Worm (Caenorhabditis elegans) whole organism, L4 larva: ENCODE results near the gene gst-34.

ENCODE experiments used
- F26F4.8 ChIP-seq: fragments of 200-800 bp; sonication (Bioruptor generic); conservative IDR thresholded peaks from 2 replicates; pipeline ENCODE4 v1.3.6; 2022; ENCODE audit warnings: missing genetic modification characterization, missing compliant biosample characterization
- F37D6.2 ChIP-seq: sonication (generic microtip); optimal IDR thresholded peaks from 2 replicates; lab custom pipeline; 2016; ENCODE audit warnings: mild to moderate bottlenecking, missing genetic modification characterization, missing compliant biosample characterization
- F44E2.7 ChIP-seq: fragments of 200-800 bp; sonication (Bioruptor generic); IDR thresholded peaks from 2 replicates; pipeline ENCODE4 v2.1.2; 2022; ENCODE audit warnings: missing genetic modification characterization, missing compliant biosample characterization
- Y48G9A.11 ChIP-seq: fragments of 200-800 bp; sonication (Bioruptor generic); IDR thresholded peaks from 2 replicates; pipeline ENCODE4 v1.3.6; 2022; ENCODE audit warnings: missing genetic modification reagents, missing genetic modification characterization, missing compliant biosample characterization
- Y5F2A.4 ChIP-seq: fragments of 200-800 bp; sonication (Bioruptor generic); optimal IDR thresholded peaks from 2 replicates; lab custom pipeline; 2018; ENCODE audit warnings: mild to moderate bottlenecking, missing genetic modification characterization, missing compliant biosample characterization
- ZK337.2 ChIP-seq: fragments of 200-800 bp; sonication (Bioruptor generic); IDR thresholded peaks from 2 replicates; pipeline ENCODE4 v1.3.6; 2022; ENCODE audit warnings: missing genetic modification reagents, missing genetic modification characterization, missing compliant biosample characterization
- ZK546.5 ChIP-seq, 2 experiments: sonication (generic microtip); optimal IDR thresholded peaks; 2 replicates each; lab custom pipeline; 2017; ENCODE audit warnings: missing biosample characterization in 2 of 2, missing genetic modification characterization in 2 of 2
- arid-1 ChIP-seq: fragments of 200-800 bp; sonication (Bioruptor generic); conservative IDR thresholded peaks from 2 replicates; pipeline ENCODE4 v1.3.6; 2022; ENCODE audit warnings: missing genetic modification reagents, missing genetic modification characterization, missing compliant biosample characterization
- attf-4 ChIP-seq: sonication (generic microtip); optimal IDR thresholded peaks from 3 replicates; lab custom pipeline; 2017; ENCODE audit warnings: missing biosample characterization, missing genetic modification characterization
- ceh-20 ChIP-seq: fragments of 200-800 bp; sonication (Bioruptor generic); IDR thresholded peaks from 2 replicates; pipeline ENCODE4 v1.3.6; 2022; ENCODE audit warnings: missing genetic modification reagents, missing genetic modification characterization, missing compliant biosample characterization
- ceh-32 ChIP-seq: sonication (generic microtip); optimal IDR thresholded peaks from 2 replicates; lab custom pipeline; 2016; ENCODE audit warnings: mild to moderate bottlenecking, missing genetic modification characterization, missing compliant biosample characterization; ENCODE audit not compliant: poor library complexity
- cey-2 ChIP-seq: sonication (generic microtip); optimal IDR thresholded peaks from 3 replicates; lab custom pipeline; 2017; ENCODE audit warnings: missing genetic modification characterization, mild to moderate bottlenecking, missing compliant biosample characterization, antibody characterized with exemption, borderline replicate concordance; ENCODE audit not compliant: insufficient read depth
- daf-16 ChIP-seq, 3 experiments: sonication (generic microtip); optimal IDR thresholded peaks; 2 replicates each; lab custom pipeline; 2016 to 2017; ENCODE audit warnings: missing genetic modification characterization in 3 of 3, missing genetic modification reagents in 3 of 3, mild to moderate bottlenecking in 2 of 3, missing compliant biosample characterization in 2 of 3, missing biosample characterization in 1 of 3, moderate library complexity in 1 of 3
- daf-19 ChIP-seq: fragments of 200-800 bp; sonication (Bioruptor generic); conservative IDR thresholded peaks from 2 replicates; pipeline ENCODE4 v1.3.6; 2022; ENCODE audit warnings: missing genetic modification characterization, missing compliant biosample characterization
- daf-8 ChIP-seq: fragments of 200-800 bp; sonication (Bioruptor generic); IDR thresholded peaks from 2 replicates; pipeline ENCODE4 v1.3.6; 2022; ENCODE audit warnings: missing genetic modification characterization, missing compliant biosample characterization
- dmd-6 ChIP-seq: fragments of 200-800 bp; sonication (Bioruptor generic); IDR thresholded peaks from 2 replicates; pipeline ENCODE4 v1.3.6; 2022; ENCODE audit warnings: missing genetic modification reagents, missing genetic modification characterization, missing compliant biosample characterization
- dmd-9 ChIP-seq: fragments of 200-800 bp; sonication (Bioruptor generic); IDR thresholded peaks from 2 replicates; pipeline ENCODE4 v1.3.6; 2022; ENCODE audit warnings: missing genetic modification reagents, missing genetic modification characterization, missing compliant biosample characterization
- duxl-1 ChIP-seq: sonication (generic microtip); optimal IDR thresholded peaks from 2 replicates; lab custom pipeline; 2016; ENCODE audit warnings: mild to moderate bottlenecking, missing genetic modification characterization, moderate library complexity, missing compliant biosample characterization; ENCODE audit not compliant: poor library complexity
- dve-1 ChIP-seq: sonication (generic microtip); optimal IDR thresholded peaks from 2 replicates; lab custom pipeline; 2017; ENCODE audit warnings: antibody characterized with exemption, mild to moderate bottlenecking, missing genetic modification characterization, missing compliant biosample characterization; ENCODE audit not compliant: insufficient read depth
- egl-43 ChIP-seq: fragments of 200-800 bp; sonication (Bioruptor generic); IDR thresholded peaks from 2 replicates; pipeline ENCODE4 v1.3.6; 2022; ENCODE audit warnings: missing genetic modification reagents, missing genetic modification characterization, missing compliant biosample characterization
- fkh-10 ChIP-seq: fragments of 150-350 bp; optimal IDR thresholded peaks from 2 replicates; lab custom pipeline; 2014; ENCODE audit warnings: missing biosample characterization, missing genetic modification reagents, missing genetic modification characterization
- fos-1 ChIP-seq: fragments of 150-350 bp; optimal IDR thresholded peaks from 2 replicates; lab custom pipeline; 2014; ENCODE audit warnings: missing biosample characterization, missing genetic modification characterization
- gei-8 ChIP-seq: fragments of 200-800 bp; sonication (Bioruptor generic); optimal IDR thresholded peaks from 2 replicates; lab custom pipeline; 2018; ENCODE audit warnings: mild to moderate bottlenecking, missing genetic modification characterization, missing compliant biosample characterization
- hlh-30 ChIP-seq: sonication (generic microtip); optimal IDR thresholded peaks from 2 replicates; lab custom pipeline; 2017; ENCODE audit warnings: antibody characterized with exemption, mild to moderate bottlenecking, missing genetic modification characterization, missing compliant biosample characterization; ENCODE audit not compliant: insufficient read depth
- lin-13 ChIP-seq: fragments of 150-350 bp; optimal IDR thresholded peaks from 2 replicates; lab custom pipeline; 2014; ENCODE audit warnings: missing biosample characterization, missing genetic modification reagents, missing genetic modification characterization
- lin-38 ChIP-seq: fragments of 200-800 bp; sonication (Bioruptor generic); IDR thresholded peaks from 2 replicates; pipeline ENCODE4 v1.3.6; 2022; ENCODE audit warnings: missing genetic modification reagents, missing genetic modification characterization, missing compliant biosample characterization
- lin-39 ChIP-seq: fragments of 150-350 bp; optimal IDR thresholded peaks from 2 replicates; lab custom pipeline; 2014; ENCODE audit warnings: missing biosample characterization, missing genetic modification reagents, missing genetic modification characterization
- lsy-2 ChIP-seq, 2 experiments: fragments of 150-350 bp in 1 of 2; sonication (generic microtip) in 1 of 2; optimal IDR thresholded peaks; 2 replicates each; lab custom pipeline; 2014 to 2017; ENCODE audit warnings: missing biosample characterization in 2 of 2, missing genetic modification characterization in 2 of 2
- madf-5 ChIP-seq, 2 experiments: fragments of 200-800 bp; sonication (Bioruptor generic); IDR thresholded peaks; 2 replicates each; pipeline ENCODE4 v1.3.6; 2022; ENCODE audit warnings: missing compliant biosample characterization in 2 of 2, missing genetic modification characterization in 2 of 2
- madf-9 ChIP-seq: fragments of 200-800 bp; sonication (Bioruptor generic); conservative IDR thresholded peaks from 2 replicates; pipeline ENCODE4 v1.3.6; 2022; ENCODE audit warnings: missing genetic modification reagents, missing genetic modification characterization, missing compliant biosample characterization
- mes-2 ChIP-seq: sonication (generic microtip); optimal IDR thresholded peaks from 2 replicates; lab custom pipeline; 2016; ENCODE audit warnings: missing genotype, mild to moderate bottlenecking, missing genetic modification characterization, missing compliant biosample characterization; ENCODE audit not compliant: poor library complexity, severe bottlenecking
- mxl-2 ChIP-seq: fragments of 200-800 bp; sonication (Bioruptor generic); conservative IDR thresholded peaks from 2 replicates; pipeline ENCODE4 v1.3.6; 2022; ENCODE audit warnings: missing genetic modification reagents, missing genetic modification characterization, missing compliant biosample characterization
- nhr-25 ChIP-seq: sonication (generic microtip); optimal IDR thresholded peaks from 2 replicates; lab custom pipeline; 2017; ENCODE audit warnings: missing genetic modification characterization, mild to moderate bottlenecking, missing compliant biosample characterization, antibody characterized with exemption, moderate library complexity, borderline replicate concordance; ENCODE audit not compliant: insufficient read depth
- nhr-28 ChIP-seq: fragments of 150-350 bp; optimal IDR thresholded peaks from 2 replicates; lab custom pipeline; 2014; ENCODE audit warnings: missing biosample characterization, missing genetic modification characterization
- nhr-41 ChIP-seq: fragments of 200-800 bp; sonication (Bioruptor generic); IDR thresholded peaks from 2 replicates; pipeline ENCODE4 v1.3.6; 2022; ENCODE audit warnings: missing genetic modification reagents, missing genetic modification characterization, missing compliant biosample characterization
- nhr-76 ChIP-seq: fragments of 150-350 bp; optimal IDR thresholded peaks from 2 replicates; lab custom pipeline; 2014; ENCODE audit warnings: missing biosample characterization, missing genetic modification characterization
- pha-4 ChIP-seq, 2 experiments: fragments of 150-350 bp in 1 of 2; fragments of 200-800 bp in 1 of 2; sonication (Bioruptor generic) in 1 of 2; IDR thresholded peaks in 1 of 2; optimal IDR thresholded peaks in 1 of 2; 2 replicates each; pipeline versions ENCODE4 v1.3.6 to Lab custom; 2014 to 2022; ENCODE audit warnings: missing genetic modification characterization in 2 of 2, missing genetic modification reagents in 2 of 2, missing biosample characterization in 1 of 2, missing compliant biosample characterization in 1 of 2
- php-3 ChIP-seq: fragments of 200-800 bp; sonication (Bioruptor generic); IDR thresholded peaks from 2 replicates; pipeline ENCODE4 v1.3.6; 2022; ENCODE audit warnings: missing genetic modification reagents, missing genetic modification characterization, missing compliant biosample characterization
- sdz-12 ChIP-seq: fragments of 200-800 bp; sonication (Bioruptor generic); optimal IDR thresholded peaks from 2 replicates; lab custom pipeline; 2018; ENCODE audit warnings: mild to moderate bottlenecking, missing genetic modification characterization, missing compliant biosample characterization
- skn-1 ChIP-seq: fragments of 150-350 bp; optimal IDR thresholded peaks from 2 replicates; lab custom pipeline; 2014; ENCODE audit warnings: missing biosample characterization, missing genetic modification characterization
- snpc-4 ChIP-seq: fragments of 150-350 bp; optimal IDR thresholded peaks from 2 replicates; lab custom pipeline; 2014; ENCODE audit warnings: missing biosample characterization, missing genetic modification characterization
- spr-3 ChIP-seq: fragments of 200-800 bp; sonication (Bioruptor generic); optimal IDR thresholded peaks from 2 replicates; lab custom pipeline; 2018; ENCODE audit warnings: mild to moderate bottlenecking, missing genetic modification characterization, missing compliant biosample characterization
- tag-97 ChIP-seq: fragments of 200-800 bp; sonication (Bioruptor generic); IDR thresholded peaks from 2 replicates; pipeline ENCODE4 v1.3.6; 2022; ENCODE audit warnings: missing genetic modification characterization, missing compliant biosample characterization
- unc-130 ChIP-seq: sonication (generic microtip); optimal IDR thresholded peaks from 2 replicates; lab custom pipeline; 2016; ENCODE audit warnings: missing genetic modification reagents, missing genetic modification characterization, missing compliant biosample characterization
- unc-39 ChIP-seq: sonication (generic microtip); optimal IDR thresholded peaks from 2 replicates; lab custom pipeline; 2017; ENCODE audit warnings: missing biosample characterization, missing genetic modification characterization
- zfp-2 ChIP-seq: sonication (generic microtip); optimal IDR thresholded peaks from 2 replicates; lab custom pipeline; 2016; ENCODE audit warnings: mild to moderate bottlenecking, missing genetic modification characterization, missing compliant biosample characterization
- zfp-3 ChIP-seq: fragments of 200-800 bp; sonication (Bioruptor generic); conservative IDR thresholded peaks from 2 replicates; pipeline ENCODE4 v1.3.6; 2022; ENCODE audit warnings: missing genetic modification reagents, missing genetic modification characterization, missing compliant biosample characterization
- zip-11 ChIP-seq: fragments of 200-800 bp; sonication (Bioruptor generic); IDR thresholded peaks from 2 replicates; pipeline ENCODE4 v1.3.6; 2022; ENCODE audit warnings: missing genetic modification characterization, missing compliant biosample characterization
- ztf-7 ChIP-seq: fragments of 150-350 bp; optimal IDR thresholded peaks from 2 replicates; lab custom pipeline; 2014; ENCODE audit warnings: missing biosample characterization, missing genetic modification characterization

gst-34 gene

DNA sequence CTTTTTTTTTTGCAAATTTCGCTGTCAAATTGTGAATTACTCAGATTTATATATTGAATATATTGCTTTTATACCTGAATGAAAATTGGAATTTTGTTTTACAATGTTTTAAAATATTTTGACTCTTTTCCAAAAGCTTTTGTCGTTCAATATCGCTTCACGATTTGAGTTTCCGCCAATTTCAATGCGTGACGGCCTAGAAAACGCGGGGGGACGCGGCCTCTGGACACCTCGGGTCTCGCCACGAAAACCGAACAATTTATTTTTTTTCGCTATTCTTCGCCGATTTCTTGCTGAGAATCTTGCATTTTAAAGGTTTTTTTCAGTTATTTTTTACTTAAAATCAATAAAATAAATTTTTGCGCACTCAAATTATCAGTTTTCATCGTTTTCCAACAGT lies 49.7 kb upstream of the gst-34 start, which contains the start of gene Y46E12BL.2 (continued):
- TF ChIP-seq pha-4 (GFP tag; IDR thresholded peaks at IDR 0.05; lab: Robert Waterston, UW) = peak; percentile 54; the same call in 1 of the 2 replicates
- no peak for TF ChIP-seq pha-4 (tag; optimal IDR thresholded peaks at IDR 0.05; lab: Kevin White, UChicago)
- no peak for TF ChIP-seq nhr-41
- TF ChIP-seq unc-39 = no peak
- TF ChIP-seq php-3 (GFP tag; lab: Robert Waterston, UW) = no peak
- TF ChIP-seq snpc-4 (tag; lab: Kevin White, UChicago) = no peak
- TF ChIP-seq lin-13 (GFP tag; lab: Kevin White, UChicago) = peak; percentile 76
- no peak for TF ChIP-seq ztf-7 (tag; lab: Kevin White, UChicago)
- no peak for TF ChIP-seq nhr-76 (tag; lab: Kevin White, UChicago)
- TF ChIP-seq daf-19 = no peak
- TF ChIP-seq F37D6.2 (tag; lab: Kevin White, UChicago) = peak; percentile 14
- TF ChIP-seq Y5F2A.4 (GFP tag; lab: Kevin White, UChicago) = no peak
- no peak for TF ChIP-seq zip-11 (GFP tag; lab: Robert Waterston, UW)
- TF ChIP-seq daf-16 (GFP tag; optimal IDR thresholded peaks at IDR 0.05; lab: Kevin White, UChicago) = no peak
- peak; percentile 45 for TF ChIP-seq daf-16 (tag; optimal IDR thresholded peaks at IDR 0.05; lab: Kevin White, UChicago)
- TF ChIP-seq sdz-12 = no peak
- no peak for TF ChIP-seq F26F4.8 (GFP tag; lab: Robert Waterston, UW)
- peak; percentile 33; the same call in 1 of the 2 replicates for TF ChIP-seq dmd-6 (GFP tag; lab: Robert Waterston, UW)
- no peak for TF ChIP-seq arid-1
- peak; percentile 98 for TF ChIP-seq mes-2 (tag; lab: Kevin White, UChicago)
- TF ChIP-seq hlh-30 (tag; lab: Kevin White, UChicago) = peak; percentile 79
- no peak for TF ChIP-seq gei-8 (GFP tag; lab: Kevin White, UChicago)
- TF ChIP-seq lin-39 (tag; lab: Kevin White, UChicago) = no peak
- 0 out of 2 replicates have a peak, but pooled peaks have one; percentile 40 for TF ChIP-seq dmd-9 (GFP tag; lab: Robert Waterston, UW)
- TF ChIP-seq ZK546.5 (tag; optimal IDR thresholded peaks at IDR 0.05; lab: Kevin White, UChicago) = no peak
- TF ChIP-seq dve-1 (tag; lab: Kevin White, UChicago) = peak; percentile 58
- no peak for TF ChIP-seq fos-1 (tag; lab: Kevin White, UChicago)
- TF ChIP-seq zfp-3 (GFP tag; lab: Robert Waterston, UW) = no peak
- TF ChIP-seq lin-38 (GFP tag; lab: Robert Waterston, UW) = peak; percentile 79
- TF ChIP-seq madf-5 (GFP tag; IDR thresholded peaks at IDR 0.05; lab: Robert Waterston, UW) = no peak
- no peak for TF ChIP-seq attf-4
- TF ChIP-seq fkh-10 (GFP tag; lab: Kevin White, UChicago) = peak; percentile 64
- TF ChIP-seq skn-1 (tag; lab: Kevin White, UChicago) = no peak
- TF ChIP-seq daf-8 (GFP tag; lab: Robert Waterston, UW) = no peak
- no peak for TF ChIP-seq madf-9
- TF ChIP-seq nhr-28 (tag; lab: Kevin White, UChicago) = peak; percentile 43
- peak in 1 of 2 experiments; percentile 85 for TF ChIP-seq lsy-2 (tag; optimal IDR thresholded peaks at IDR 0.05; lab: Kevin White, UChicago)
- peak; percentile 12 for TF ChIP-seq duxl-1 (tag; lab: Kevin White, UChicago)
- peak; percentile 78 for TF ChIP-seq Y48G9A.11 (GFP tag; lab: Robert Waterston, UW)
- TF ChIP-seq F44E2.7 = no peak
- TF ChIP-seq ZK337.2 (GFP tag; lab: Robert Waterston, UW) = peak; percentile 79
- TF ChIP-seq unc-130 (GFP tag; lab: Kevin White, UChicago) = peak; percentile 90
- TF ChIP-seq zfp-2 (tag; lab: Kevin White, UChicago) = no peak
- peak; percentile 81 for TF ChIP-seq nhr-25 (tag; lab: Kevin White, UChicago)
- TF ChIP-seq egl-43 = no peak
- TF ChIP-seq mxl-2 (GFP tag; lab: Robert Waterston, UW) = no peak
- peak; percentile 68 for TF ChIP-seq ceh-20 (GFP tag; lab: Robert Waterston, UW)
- no peak for TF ChIP-seq cey-2
- TF ChIP-seq tag-97 (GFP tag; lab: Robert Waterston, UW) = no peak
- TF ChIP-seq ceh-32 (tag; lab: Kevin White, UChicago) = no peak
- no peak for TF ChIP-seq spr-3 (GFP tag; lab: Kevin White, UChicago)
